Fruit fly (Drosophila melanogaster) whole organism, embryonic: ENCODE results near the gene CG5850.

Experiments
- Antp ChIP-seq: fragments of 200-800 bp; sonication (Bioruptor generic); optimal IDR thresholded peaks from 3 replicates; lab custom pipeline; 2016; ENCODE audit warnings: missing biosample characterization, missing genetic modification characterization
- Atf-2 ChIP-seq: fragments of 200-800 bp; sonication (Bioruptor generic); optimal IDR thresholded peaks from 2 replicates; lab custom pipeline; 2016; ENCODE audit warnings: missing biosample characterization, missing genetic modification characterization
- C15 ChIP-seq: fragments of 200-800 bp; sonication (Bioruptor generic); IDR thresholded peaks from 3 replicates; pipeline ENCODE4 v1.3.6; 2022; ENCODE audit warnings: missing biosample characterization, missing genetic modification characterization
- CG10431 ChIP-seq: fragments of 200-800 bp; sonication (Bioruptor generic); optimal IDR thresholded peaks from 3 replicates; lab custom pipeline; 2018; ENCODE audit warnings: missing biosample characterization, mild to moderate bottlenecking, missing genetic modification characterization
- CG11456 ChIP-seq: fragments of 200-800 bp; sonication (Bioruptor generic); IDR thresholded peaks from 3 replicates; pipeline ENCODE4 v1.3.6; 2022; ENCODE audit warnings: missing biosample characterization, missing genetic modification characterization
- CG13287 ChIP-seq: fragments of 200-800 bp; sonication (Bioruptor generic); IDR thresholded peaks from 2 replicates; pipeline ENCODE4 v1.3.6; 2022; ENCODE audit warnings: missing biosample characterization, missing genetic modification characterization; ENCODE audit not compliant: partially characterized antibody
- CG13624 ChIP-seq: fragments of 200-800 bp; sonication (Bioruptor generic); optimal IDR thresholded peaks from 2 replicates; lab custom pipeline; 2016; ENCODE audit warnings: missing biosample characterization, missing genetic modification characterization
- CG15269 ChIP-seq: fragments of 200-800 bp; sonication (Bioruptor generic); optimal IDR thresholded peaks from 2 replicates; lab custom pipeline; 2018; ENCODE audit warnings: missing biosample characterization, mild to moderate bottlenecking, missing genetic modification characterization, moderate library complexity
- CG1529 ChIP-seq: fragments of 200-800 bp; sonication (Bioruptor generic); optimal IDR thresholded peaks from 3 replicates; lab custom pipeline; 2018; ENCODE audit warnings: missing biosample characterization, missing genetic modification characterization
- CG15514 ChIP-seq: fragments of 200-800 bp; sonication (Bioruptor generic); optimal IDR thresholded peaks from 3 replicates; lab custom pipeline; 2017; ENCODE audit warnings: missing biosample characterization, missing genetic modification characterization, mild to moderate bottlenecking, moderate library complexity, missing genetic modification reagents
- CG1602 ChIP-seq: fragments of 200-800 bp; sonication (Bioruptor generic); optimal IDR thresholded peaks from 3 replicates; lab custom pipeline; 2016; ENCODE audit warnings: missing biosample characterization, missing genetic modification characterization
- CG17359 ChIP-seq: fragments of 200-800 bp; sonication (Bioruptor generic); optimal IDR thresholded peaks from 3 replicates; lab custom pipeline; 2018; ENCODE audit warnings: missing biosample characterization, mild to moderate bottlenecking, missing genetic modification characterization, moderate library complexity
- CG17385 ChIP-seq: fragments of 200-800 bp; sonication (Bioruptor generic); optimal IDR thresholded peaks from 3 replicates; lab custom pipeline; 2018; ENCODE audit warnings: missing biosample characterization, mild to moderate bottlenecking, missing genetic modification characterization
- CG18599 ChIP-seq: fragments of 200-800 bp; sonication (Bioruptor generic); optimal IDR thresholded peaks from 3 replicates; lab custom pipeline; 2017; ENCODE audit warnings: missing biosample characterization, missing genetic modification characterization, mild to moderate bottlenecking, moderate library complexity, missing genetic modification reagents
- CG2678 ChIP-seq: fragments of 200-800 bp; sonication (Bioruptor generic); optimal IDR thresholded peaks from 3 replicates; lab custom pipeline; 2019; ENCODE audit warnings: missing biosample characterization, mild to moderate bottlenecking, missing genetic modification characterization, moderate library complexity
- CG30020 ChIP-seq: fragments of 200-800 bp; optimal IDR thresholded peaks from 2 replicates; lab custom pipeline; 2019; ENCODE audit warnings: missing biosample characterization, mild to moderate bottlenecking, missing genetic modification characterization, moderate library complexity
- CG34376 ChIP-seq: fragments of 200-800 bp; sonication (Bioruptor generic); optimal IDR thresholded peaks from 2 replicates; lab custom pipeline; 2018; ENCODE audit warnings: missing biosample characterization, mild to moderate bottlenecking, missing genetic modification characterization
- CG4360 ChIP-seq: fragments of 200-800 bp; sonication (Bioruptor generic); IDR thresholded peaks from 2 replicates; pipeline ENCODE4 v1.3.6; 2022; ENCODE audit warnings: missing biosample characterization, missing genetic modification characterization
- CG6272 ChIP-seq: fragments of 200-800 bp; sonication (Bioruptor generic); IDR thresholded peaks from 2 replicates; pipeline ENCODE4 v1.3.6; 2022; ENCODE audit warnings: missing biosample characterization, missing genetic modification characterization
- CG6765 ChIP-seq: fragments of 200-800 bp; sonication (Bioruptor generic); optimal IDR thresholded peaks from 3 replicates; lab custom pipeline; 2017; ENCODE audit warnings: missing biosample characterization, mild to moderate bottlenecking, missing genetic modification characterization
- CG6791 ChIP-seq: fragments of 200-800 bp; sonication (Bioruptor generic); IDR thresholded peaks from 3 replicates; pipeline ENCODE4 v1.3.6; 2022; ENCODE audit warnings: missing biosample characterization, missing genetic modification characterization; ENCODE audit not compliant: partially characterized antibody
- CG7357 ChIP-seq: fragments of 200-800 bp; sonication (Bioruptor generic); IDR thresholded peaks from 3 replicates; pipeline ENCODE4 v1.3.6; 2022; ENCODE audit warnings: missing biosample characterization, missing genetic modification characterization
- CG9609 ChIP-seq: fragments of 200-800 bp; sonication (Bioruptor generic); optimal IDR thresholded peaks from 3 replicates; lab custom pipeline; 2016; ENCODE audit warnings: missing biosample characterization, missing genetic modification characterization
- Ets65A ChIP-seq: fragments of 200-800 bp; sonication (Bioruptor generic); peaks from one replicate; lab custom pipeline; 2016; ENCODE audit warnings: missing biosample characterization, missing genetic modification characterization
- HLHmδ ChIP-seq: fragments of 200-800 bp; sonication (Bioruptor generic); optimal IDR thresholded peaks from 2 replicates; lab custom pipeline; 2018; ENCODE audit warnings: missing biosample characterization, mild to moderate bottlenecking, missing genetic modification characterization, moderate library complexity
- Hey ChIP-seq: fragments of 200-800 bp; sonication (Bioruptor generic); optimal IDR thresholded peaks from 3 replicates; lab custom pipeline; 2018; ENCODE audit warnings: missing biosample characterization, mild to moderate bottlenecking, missing genetic modification characterization
- MBD-R2 ChIP-seq: fragments of 200-800 bp; sonication (Bioruptor generic); IDR thresholded peaks from 2 replicates; pipeline ENCODE4 v1.3.6; 2022; ENCODE audit warnings: missing biosample characterization, missing genetic modification characterization
- Poxn ChIP-seq: fragments of 200-800 bp; sonication (Bioruptor generic); IDR thresholded peaks from 2 replicates; pipeline ENCODE4 v1.3.6; 2022; ENCODE audit warnings: missing biosample characterization, missing genetic modification characterization
- Sry-δ ChIP-seq: fragments of 200-800 bp; sonication (Bioruptor generic); optimal IDR thresholded peaks from 2 replicates; lab custom pipeline; 2016; ENCODE audit warnings: missing biosample characterization, missing genetic modification characterization
- az2 ChIP-seq: fragments of 200-800 bp; sonication (Bioruptor generic); optimal IDR thresholded peaks from 3 replicates; lab custom pipeline; 2016; ENCODE audit warnings: missing biosample characterization, missing genetic modification characterization
- bcd ChIP-seq: fragments of 200-800 bp; sonication (Bioruptor generic); optimal IDR thresholded peaks from 2 replicates; lab custom pipeline; 2017; ENCODE audit warnings: missing biosample characterization, mild to moderate bottlenecking, missing genetic modification characterization
- chif ChIP-seq, 2 experiments: fragments of 200-800 bp; sonication (Bioruptor generic); optimal IDR thresholded peaks; 3 replicates each; lab custom pipeline; 2016; ENCODE audit warnings: missing biosample characterization in 2 of 2, missing genetic modification characterization in 2 of 2
- ci ChIP-seq: fragments of 200-800 bp; sonication (Bioruptor generic); IDR thresholded peaks from 3 replicates; pipeline ENCODE4 v1.3.6; 2022; ENCODE audit warnings: missing biosample characterization, missing genetic modification characterization
- crol ChIP-seq: fragments of 200-800 bp; sonication (Bioruptor generic); IDR thresholded peaks from 2 replicates; pipeline ENCODE4 v1.3.6; 2022; ENCODE audit warnings: missing biosample characterization, missing genetic modification characterization
- cwo ChIP-seq: fragments of 200-800 bp; sonication (Bioruptor generic); optimal IDR thresholded peaks from 3 replicates; lab custom pipeline; 2017; ENCODE audit warnings: missing biosample characterization, missing genetic modification characterization, mild to moderate bottlenecking, moderate library complexity, missing genetic modification reagents
- dan ChIP-seq: fragments of 200-800 bp; sonication (Bioruptor generic); IDR thresholded peaks from 2 replicates; pipeline ENCODE4 v1.3.6; 2022; ENCODE audit warnings: missing biosample characterization, missing genetic modification characterization
- dimm ChIP-seq: fragments of 200-800 bp; sonication (Bioruptor generic); IDR thresholded peaks from 2 replicates; pipeline ENCODE4 v1.3.6; 2022; ENCODE audit warnings: missing biosample characterization, missing genetic modification characterization
- eve ChIP-seq, 2 experiments: fragments of >200 bp; optimal IDR thresholded peaks; 2 replicates each; lab custom pipeline; 2017; ENCODE audit warnings: missing biosample characterization in 2 of 2, missing genetic modification characterization in 2 of 2
- gem ChIP-seq: fragments of 200-800 bp; sonication (Bioruptor generic); optimal IDR thresholded peaks from 2 replicates; lab custom pipeline; 2019; ENCODE audit warnings: missing biosample characterization, mild to moderate bottlenecking, missing genetic modification characterization, moderate library complexity
- her ChIP-seq: fragments of 200-800 bp; sonication (Bioruptor generic); optimal IDR thresholded peaks from 2 replicates; lab custom pipeline; 2016; ENCODE audit warnings: missing biosample characterization, missing genetic modification characterization
- p53 ChIP-seq: fragments of 200-800 bp; sonication (Bioruptor generic); optimal IDR thresholded peaks from 2 replicates; lab custom pipeline; 2016; ENCODE audit warnings: missing biosample characterization, missing genetic modification characterization
- phol ChIP-seq: fragments of 200-800 bp; sonication (Bioruptor generic); optimal IDR thresholded peaks from 3 replicates; lab custom pipeline; 2018; ENCODE audit warnings: missing biosample characterization, mild to moderate bottlenecking, missing genetic modification characterization, moderate library complexity
- pum ChIP-seq: fragments of 200-800 bp; sonication (Bioruptor generic); optimal IDR thresholded peaks from 2 replicates; lab custom pipeline; 2016; ENCODE audit warnings: missing biosample characterization, missing genetic modification characterization
- run ChIP-seq: fragments of 200-800 bp; sonication (Bioruptor generic); optimal IDR thresholded peaks from 3 replicates; lab custom pipeline; 2018; ENCODE audit warnings: missing biosample characterization, mild to moderate bottlenecking, missing genetic modification characterization
- sna ChIP-seq: fragments of 200-800 bp; sonication (Bioruptor generic); IDR thresholded peaks from 2 replicates; pipeline ENCODE4 v1.3.6; 2022; ENCODE audit warnings: missing biosample characterization, missing genetic modification characterization; ENCODE audit not compliant: partially characterized antibody
- so ChIP-seq: fragments of 200-800 bp; sonication (Bioruptor generic); IDR thresholded peaks from 3 replicates; pipeline ENCODE4 v1.3.6; 2022; ENCODE audit warnings: missing biosample characterization, missing genetic modification characterization
- tin ChIP-seq: fragments of 200-800 bp; sonication (Bioruptor generic); optimal IDR thresholded peaks from 3 replicates; lab custom pipeline; 2016; ENCODE audit warnings: missing biosample characterization, missing genetic modification characterization
- vfl ChIP-seq: fragments of 200-800 bp; sonication (Bioruptor generic); optimal IDR thresholded peaks from 2 replicates; lab custom pipeline; 2016; ENCODE audit warnings: missing biosample characterization, missing genetic modification characterization
- zf30C ChIP-seq: fragments of 200-800 bp; sonication (Bioruptor generic); optimal IDR thresholded peaks from 3 replicates; lab custom pipeline; 2018; ENCODE audit warnings: missing biosample characterization, mild to moderate bottlenecking, missing genetic modification characterization

Gene CG5850

dm6 chr2L:9994382-9994781, 30.6 kb upstream of the CG5850 start:
- TF ChIP-seq CG13624 (GFP tag; lab: Kevin White, UChicago) (no peak), sna (GFP tag; lab: Robert Waterston, UW) (0 out of 2 replicates have a peak, but pooled peaks have one; percentile 13), CG4360 (GFP tag; lab: Robert Waterston, UW) (peak; percentile 56; the same call in 1 of the 2 replicates), CG11456 (0 out of 3 replicates have a peak, but pooled peaks have one; percentile 5), CG18599 (GFP tag; lab: Kevin White, UChicago) (no peak), Ets65A (GFP tag; lab: Kevin White, UChicago) (peak; percentile 46)

- no peak for TF ChIP-seq CG6272
- no peak for TF ChIP-seq CG2678 (tag; lab: Kevin White, UChicago)
- no peak for TF ChIP-seq CG17385 (GFP tag; lab: Kevin White, UChicago)
- no peak for TF ChIP-seq CG30020 (tag; lab: Kevin White, UChicago)
- peak in 1 of 2 experiments; percentile 15 for TF ChIP-seq chif (GFP tag; optimal IDR thresholded peaks at IDR 0.05; lab: Kevin White, UChicago)
- TF ChIP-seq so (GFP tag; lab: Robert Waterston, UW), result no peak
- TF ChIP-seq her (GFP tag; lab: Kevin White, UChicago), result no peak
- no peak for TF ChIP-seq crol
- TF ChIP-seq CG1602 (GFP tag; lab: Kevin White, UChicago), result no peak
- TF ChIP-seq eve (GFP tag; optimal IDR thresholded peaks at IDR 0.05; lab: Kevin White, UChicago), result no peak
- no peak for TF ChIP-seq CG17359 (tag; lab: Kevin White, UChicago)
- TF ChIP-seq HLHmδ (GFP tag; lab: Kevin White, UChicago), result no peak
- TF ChIP-seq CG34376 (GFP tag; lab: Kevin White, UChicago), result no peak
- no peak for TF ChIP-seq Poxn (GFP tag; lab: Robert Waterston, UW)
- TF ChIP-seq CG18599 (GFP tag; lab: Kevin White, UChicago), result no peak
- no peak for TF ChIP-seq Atf-2 (GFP tag; lab: Kevin White, UChicago)
- TF ChIP-seq run, result no peak
- TF ChIP-seq CG6791 (GFP tag; lab: Robert Waterston, UW), result 0 out of 3 replicates have a peak, but pooled peaks have one; percentile 12
- TF ChIP-seq bcd, result no peak
- TF ChIP-seq CG1529 (GFP tag; lab: Kevin White, UChicago), result no peak
- TF ChIP-seq CG9609, result no peak
- no peak for TF ChIP-seq CG13287 (GFP tag; lab: Robert Waterston, UW)
- peak; percentile 2 for TF ChIP-seq az2 (GFP tag; lab: Kevin White, UChicago)
- peak; percentile 48 for TF ChIP-seq gem (tag; lab: Kevin White, UChicago)
- TF ChIP-seq MBD-R2, result no peak
- peak; percentile 65 for TF ChIP-seq dan (GFP tag; lab: Robert Waterston, UW)
- no peak for TF ChIP-seq CG15269 (tag; lab: Kevin White, UChicago)
- no peak for TF ChIP-seq Antp (GFP tag; lab: Kevin White, UChicago)
- TF ChIP-seq cwo (GFP tag; lab: Kevin White, UChicago), result no peak
- no peak for TF ChIP-seq CG10431 (GFP tag; lab: Kevin White, UChicago)
- TF ChIP-seq ci (GFP tag; lab: Robert Waterston, UW), result no peak
- TF ChIP-seq vfl (GFP tag; lab: Kevin White, UChicago), result no peak
- peak; percentile 80 for TF ChIP-seq zf30C (GFP tag; lab: Kevin White, UChicago)
- no peak for TF ChIP-seq dimm
- no peak for TF ChIP-seq CG15514
- peak; percentile 16 for TF ChIP-seq tin
- no peak for TF ChIP-seq C15 (GFP tag; lab: Robert Waterston, UW)
- no peak for TF ChIP-seq Sry-δ
- TF ChIP-seq p53 (GFP tag; lab: Kevin White, UChicago), result no peak
- no peak for TF ChIP-seq pum (GFP tag; lab: Kevin White, UChicago)
- no peak for TF ChIP-seq Hey (tag; lab: Kevin White, UChicago)
- TF ChIP-seq phol (tag; lab: Kevin White, UChicago), result peak; percentile 26
- no peak for TF ChIP-seq CG6765 (GFP tag; lab: Kevin White, UChicago)
- TF ChIP-seq CG7357 (GFP tag; lab: Robert Waterston, UW), result no peak
Measured at dm6 chr2L:9989846-9990506, 26.2 kb upstream of the CG5850 start.
